Fruit fly (Drosophila melanogaster): Measurements from ENCODE around the gene primo-2.

The primo-2 gene

dm6 chr3R:13713984-13714532, 2.4 kb upstream of the primo-2 start (continued):
- TF ChIP-seq Hr51 (GFP tag; optimal IDR thresholded peaks at IDR 0.05) (no peak), Fer1 (GFP tag; optimal IDR thresholded peaks at IDR 0.05) (no peak), CG2199 (GFP tag; IDR thresholded peaks at IDR 0.05) (0 out of 3 replicates have a peak, but pooled peaks have one; percentile 52), CG7963 (GFP tag; IDR thresholded peaks at IDR 0.05; ENCODE audit: partially characterized antibody) (no peak), crol (GFP tag; IDR thresholded peaks at IDR 0.05) (peak; percentile 52), CG4617 (GFP tag; optimal IDR thresholded peaks at IDR 0.05; ENCODE audit: borderline replicate concordance) (no peak), CG31365 (tag; optimal IDR thresholded peaks at IDR 0.05) (peak; percentile 62), CG11456 (GFP tag; IDR thresholded peaks at IDR 0.05) (0 out of 3 replicates have a peak, but pooled peaks have one; percentile 33), CG2202 (tag; optimal IDR thresholded peaks at IDR 0.05) (no peak), CG5953 (GFP tag; IDR thresholded peaks at IDR 0.05) (peak; percentile 47; the same call in 1 of the 2 replicates), jigr1 (GFP tag; IDR thresholded peaks at IDR 0.05) (no peak), zen2 (GFP tag; IDR thresholded peaks at IDR 0.05; ENCODE audit: partially characterized antibody) (0 out of 3 replicates have a peak, but pooled peaks have one; percentile 12), aop (GFP tag; IDR thresholded peaks at IDR 0.05) (0 out of 2 replicates have a peak, but pooled peaks have one; percentile 60), en (GFP tag; optimal IDR thresholded peaks at IDR 0.05) (no peak), CG33557 (GFP tag; optimal IDR thresholded peaks at IDR 0.05) (peak; percentile 14), zf30C (GFP tag; optimal IDR thresholded peaks at IDR 0.05) (no peak), CG16779 (GFP tag; IDR thresholded peaks at IDR 0.05) (0 out of 2 replicates have a peak, but pooled peaks have one; percentile 29)

dm6 chr3R:13713541-13713940, 1.9 kb upstream of the primo-2 start:
- TF ChIP-seq Stat92E (GFP tag; optimal IDR thresholded peaks at IDR 0.05) = no peak
- TF ChIP-seq CG8478 (optimal IDR thresholded peaks at IDR 0.05) = no peak
- no peak for TF ChIP-seq zfh1 (GFP tag; IDR thresholded peaks at IDR 0.05)
- TF ChIP-seq Chrac-16 (GFP tag; optimal IDR thresholded peaks at IDR 0.05) = peak; percentile 2
- peak; percentile 55 for TF ChIP-seq D19A (tag; optimal IDR thresholded peaks at IDR 0.05)
- no peak for TF ChIP-seq maf-S (GFP tag; optimal IDR thresholded peaks at IDR 0.05)
- TF ChIP-seq sc (optimal IDR thresholded peaks at IDR 0.05) = no peak
- peak; percentile 28 for TF ChIP-seq sc (GFP tag; optimal IDR thresholded peaks at IDR 0.05)
- TF ChIP-seq Dad (GFP tag; optimal IDR thresholded peaks at IDR 0.05) = no peak
- no peak for TF ChIP-seq CG17912 (GFP tag; optimal IDR thresholded peaks at IDR 0.05)
- no peak for TF ChIP-seq peb (GFP tag; IDR thresholded peaks at IDR 0.05)
- no peak for TF ChIP-seq CG17186 (GFP tag; optimal IDR thresholded peaks at IDR 0.05)
- no peak for TF ChIP-seq ems (GFP tag; optimal IDR thresholded peaks at IDR 0.05)
- no peak for TF ChIP-seq Oaz (GFP tag; IDR thresholded peaks at IDR 0.05)
- 0 out of 2 replicates have a peak, but pooled peaks have one; percentile 26 for TF ChIP-seq vvl (GFP tag; IDR thresholded peaks at IDR 0.05)
- peak; percentile 8 for TF ChIP-seq CG12659 (GFP tag; optimal IDR thresholded peaks at IDR 0.05)
- peak; percentile 50 for TF ChIP-seq nmo (GFP tag; optimal IDR thresholded peaks at IDR 0.05)
- TF ChIP-seq Eip74EF (GFP tag; optimal IDR thresholded peaks at IDR 0.05) = no peak
- peak; percentile 2 for TF ChIP-seq ind (GFP tag; optimal IDR thresholded peaks at IDR 0.05)
- TF ChIP-seq Xbp1 (GFP tag; optimal IDR thresholded peaks at IDR 0.05) = no peak
- no peak for TF ChIP-seq HLH54F (GFP tag; optimal IDR thresholded peaks at IDR 0.05)
- no peak for TF ChIP-seq Lpt (GFP tag; optimal IDR thresholded peaks at IDR 0.05)
- no peak for TF ChIP-seq CG18764 (GFP tag; optimal IDR thresholded peaks at IDR 0.05)
- TF ChIP-seq ro (GFP tag; IDR thresholded peaks at IDR 0.05) = no peak
- peak; percentile 35 for TF ChIP-seq CG11504 (tag; optimal IDR thresholded peaks at IDR 0.05)
- no peak for TF ChIP-seq CG6654 (GFP tag; optimal IDR thresholded peaks at IDR 0.05)
- peak; percentile 50; the same call in 1 of the 2 replicates for TF ChIP-seq CG31441 (GFP tag; IDR thresholded peaks at IDR 0.05)
- TF ChIP-seq CG13296 (GFP tag; optimal IDR thresholded peaks at IDR 0.05) = peak; percentile 7
- no peak for TF ChIP-seq CG4617 (GFP tag; optimal IDR thresholded peaks at IDR 0.05; ENCODE audit: borderline replicate concordance)
- TF ChIP-seq CG18262 (tag; optimal IDR thresholded peaks at IDR 0.05) = peak; percentile 67
- no peak for TF ChIP-seq TFAM (GFP tag; optimal IDR thresholded peaks at IDR 0.05)
- TF ChIP-seq gcm (GFP tag; optimal IDR thresholded peaks at IDR 0.05) = peak; percentile 20
- TF ChIP-seq CG12104 (GFP tag; optimal IDR thresholded peaks at IDR 0.05) = peak; percentile 24
- no peak for TF ChIP-seq Myb (GFP tag; optimal IDR thresholded peaks at IDR 0.05)

Measured in whole organism, embryonic.